Fruit fly (Drosophila melanogaster) whole organism, prepupa: ENCODE data around the gene CG16952.

Experiments
- Blimp-1 ChIP-seq: fragments of 200-800 bp; sonication (Bioruptor generic); optimal IDR thresholded peaks from 3 replicates; lab custom pipeline; 2017; ENCODE audit warnings: missing biosample characterization, missing genetic modification characterization, mild to moderate bottlenecking, moderate library complexity, missing genetic modification reagents
- CG10631 ChIP-seq: fragments of 200-800 bp; sonication (Bioruptor generic); optimal IDR thresholded peaks from 2 replicates; lab custom pipeline; 2016; ENCODE audit warnings: missing biosample characterization, missing genetic modification characterization
- CG10669 ChIP-seq: fragments of 200-800 bp; sonication (Bioruptor generic); optimal IDR thresholded peaks from 3 replicates; lab custom pipeline; 2018; ENCODE audit warnings: missing biosample characterization, mild to moderate bottlenecking, missing genetic modification characterization, moderate library complexity
- CG11294 ChIP-seq: fragments of 200-800 bp; sonication (Bioruptor generic); IDR thresholded peaks from 2 replicates; pipeline ENCODE4 v1.3.6; 2022; ENCODE audit warnings: missing biosample characterization, missing genetic modification characterization
- CG11762 ChIP-seq: fragments of 200-800 bp; sonication (Bioruptor generic); optimal IDR thresholded peaks from 3 replicates; lab custom pipeline; 2016; ENCODE audit warnings: missing biosample characterization, missing genetic modification characterization; ENCODE audit not compliant: insufficient read depth
- CG11902 ChIP-seq: fragments of 200-800 bp; sonication (Bioruptor generic); optimal IDR thresholded peaks from 3 replicates; lab custom pipeline; 2016; ENCODE audit warnings: missing biosample characterization, missing genetic modification characterization
- CG1621 ChIP-seq: fragments of 200-800 bp; sonication (Bioruptor generic); optimal IDR thresholded peaks from 3 replicates; lab custom pipeline; 2018; ENCODE audit warnings: missing biosample characterization, mild to moderate bottlenecking, missing genetic modification characterization
- CG16779 ChIP-seq: fragments of 200-800 bp; sonication (Bioruptor generic); optimal IDR thresholded peaks from 3 replicates; lab custom pipeline; 2017; ENCODE audit warnings: missing biosample characterization, mild to moderate bottlenecking, missing genetic modification characterization
- CG31627 ChIP-seq: fragments of 200-800 bp; sonication (Bioruptor generic); optimal IDR thresholded peaks from 3 replicates; lab custom pipeline; 2016; ENCODE audit warnings: missing biosample characterization, missing genetic modification characterization
- CG32006 ChIP-seq: fragments of 200-800 bp; sonication (Bioruptor generic); optimal IDR thresholded peaks from 3 replicates; lab custom pipeline; 2017; ENCODE audit warnings: missing biosample characterization, mild to moderate bottlenecking, missing genetic modification characterization
- CG34406 ChIP-seq: fragments of 200-800 bp; sonication (Bioruptor generic); optimal IDR thresholded peaks from 3 replicates; lab custom pipeline; 2016; ENCODE audit warnings: missing biosample characterization, missing genetic modification characterization
- CG3919 ChIP-seq: fragments of 200-800 bp; sonication (Bioruptor generic); optimal IDR thresholded peaks from 3 replicates; lab custom pipeline; 2016; ENCODE audit warnings: missing biosample characterization, missing genetic modification characterization
- CG4318 ChIP-seq: fragments of 200-800 bp; sonication (Bioruptor generic); optimal IDR thresholded peaks from 3 replicates; lab custom pipeline; 2017; ENCODE audit warnings: missing biosample characterization, mild to moderate bottlenecking, missing genetic modification characterization
- CG6163 ChIP-seq: fragments of 200-800 bp; sonication (Bioruptor generic); IDR thresholded peaks from 3 replicates; pipeline ENCODE4 v1.3.6; 2022; ENCODE audit warnings: missing biosample characterization, missing genetic modification characterization
- CG6276 ChIP-seq: fragments of 200-800 bp; sonication (Bioruptor generic); optimal IDR thresholded peaks from 2 replicates; lab custom pipeline; 2017; ENCODE audit warnings: missing biosample characterization, mild to moderate bottlenecking, missing genetic modification characterization
- CG6792 ChIP-seq: fragments of 200-800 bp; sonication (Bioruptor generic); optimal IDR thresholded peaks from 3 replicates; lab custom pipeline; 2016; ENCODE audit warnings: missing biosample characterization, missing genetic modification characterization
- CG6854 ChIP-seq: fragments of 200-800 bp; sonication (Bioruptor generic); optimal IDR thresholded peaks from 2 replicates; lab custom pipeline; 2017; ENCODE audit warnings: missing biosample characterization, mild to moderate bottlenecking, missing genetic modification characterization
- CG7368 ChIP-seq: fragments of 200-800 bp; sonication (Bioruptor generic); optimal IDR thresholded peaks from 3 replicates; lab custom pipeline; 2016; ENCODE audit warnings: missing biosample characterization, missing genetic modification characterization
- CG8119 ChIP-seq: fragments of 200-800 bp; sonication (Bioruptor generic); IDR thresholded peaks from 3 replicates; pipeline ENCODE4 v1.3.6; 2022; ENCODE audit warnings: missing biosample characterization, missing genetic modification characterization
- CG8319 ChIP-seq: fragments of 200-800 bp; sonication (Bioruptor generic); optimal IDR thresholded peaks from 3 replicates; lab custom pipeline; 2016; ENCODE audit warnings: missing biosample characterization, missing genetic modification characterization
- CG8632 ChIP-seq: fragments of 200-800 bp; sonication (Bioruptor generic); optimal IDR thresholded peaks from 3 replicates; lab custom pipeline; 2016; ENCODE audit warnings: missing biosample characterization, missing genetic modification characterization
- CG9139 ChIP-seq: fragments of 200-800 bp; sonication (Bioruptor generic); optimal IDR thresholded peaks from 3 replicates; lab custom pipeline; 2017; ENCODE audit warnings: missing biosample characterization, mild to moderate bottlenecking, missing genetic modification characterization
- Eip75B ChIP-seq: fragments of 200-800 bp; sonication (Bioruptor generic); optimal IDR thresholded peaks from 3 replicates; lab custom pipeline; 2016; ENCODE audit warnings: missing biosample characterization, missing genetic modification characterization
- Eip78C ChIP-seq: fragments of 200-800 bp; sonication (Bioruptor generic); peaks from one replicate; lab custom pipeline; 2016; ENCODE audit warnings: missing biosample characterization, missing genetic modification characterization
- Eip93F ChIP-seq: fragments of 200-800 bp; sonication (Bioruptor generic); optimal IDR thresholded peaks from 2 replicates; lab custom pipeline; 2016; ENCODE audit warnings: missing biosample characterization, mild to moderate bottlenecking, missing genetic modification characterization
- Ets21C ChIP-seq: fragments of 200-800 bp; sonication (Bioruptor generic); optimal IDR thresholded peaks from 3 replicates; lab custom pipeline; 2016; ENCODE audit warnings: missing biosample characterization, missing genetic modification characterization
- Gug ChIP-seq: fragments of 200-800 bp; sonication (Bioruptor generic); IDR thresholded peaks from 2 replicates; pipeline ENCODE4 v1.3.6; 2022; ENCODE audit warnings: missing biosample characterization, missing genetic modification characterization
- Hr38 ChIP-seq: sonication (Bioruptor generic); optimal IDR thresholded peaks from 2 replicates; lab custom pipeline; 2016; ENCODE audit warnings: missing biosample characterization, missing genetic modification characterization
- Hr39 ChIP-seq: fragments of 200-800 bp; sonication (Bioruptor generic); optimal IDR thresholded peaks from 2 replicates; lab custom pipeline; 2016; ENCODE audit warnings: missing biosample characterization, missing genetic modification characterization
- Hr4 ChIP-seq: fragments of 200-800 bp; sonication (Bioruptor generic); optimal IDR thresholded peaks from 3 replicates; lab custom pipeline; 2016; ENCODE audit warnings: missing biosample characterization, missing genetic modification characterization
- Lpt ChIP-seq: fragments of 200-800 bp; sonication (Bioruptor generic); optimal IDR thresholded peaks from 3 replicates; lab custom pipeline; 2016; ENCODE audit warnings: missing biosample characterization, missing genetic modification characterization
- Met ChIP-seq: fragments of 200-800 bp; sonication (Bioruptor generic); optimal IDR thresholded peaks from 3 replicates; lab custom pipeline; 2016; ENCODE audit warnings: missing biosample characterization, missing genetic modification characterization
- Smox ChIP-seq: fragments of 200-800 bp; sonication (Bioruptor generic); optimal IDR thresholded peaks from 3 replicates; lab custom pipeline; 2016; ENCODE audit warnings: missing biosample characterization, missing genetic modification characterization
- Sox102F ChIP-seq: fragments of 200-800 bp; sonication (Bioruptor generic); optimal IDR thresholded peaks from 2 replicates; lab custom pipeline; 2016; ENCODE audit warnings: missing biosample characterization, mild to moderate bottlenecking, missing genetic modification characterization
- Sox14 ChIP-seq: fragments of 200-800 bp; sonication (Bioruptor generic); optimal IDR thresholded peaks from 3 replicates; lab custom pipeline; 2016; ENCODE audit warnings: missing biosample characterization, missing genetic modification characterization
- Sox15 ChIP-seq: fragments of 200-800 bp; sonication (Bioruptor generic); optimal IDR thresholded peaks from 3 replicates; lab custom pipeline; 2016; ENCODE audit warnings: missing biosample characterization, missing genetic modification characterization
- achi ChIP-seq: fragments of 200-800 bp; sonication (Bioruptor generic); optimal IDR thresholded peaks from 3 replicates; lab custom pipeline; 2016; ENCODE audit warnings: missing biosample characterization, missing genetic modification characterization
- acj6 ChIP-seq: fragments of 200-800 bp; sonication (Bioruptor generic); optimal IDR thresholded peaks from 3 replicates; lab custom pipeline; 2016; ENCODE audit warnings: missing biosample characterization, missing genetic modification characterization
- cyc ChIP-seq: fragments of 200-800 bp; sonication (Bioruptor generic); optimal IDR thresholded peaks from 3 replicates; lab custom pipeline; 2016; ENCODE audit warnings: missing biosample characterization, missing genetic modification characterization
- dac ChIP-seq: fragments of 200-800 bp; sonication (Bioruptor generic); optimal IDR thresholded peaks from 2 replicates; lab custom pipeline; 2017; ENCODE audit warnings: missing biosample characterization, mild to moderate bottlenecking, missing genetic modification characterization
- esn ChIP-seq: fragments of 200-800 bp; sonication (Bioruptor generic); optimal IDR thresholded peaks from 2 replicates; lab custom pipeline; 2016; ENCODE audit warnings: missing biosample characterization, mild to moderate bottlenecking, missing genetic modification characterization, moderate library complexity
- fd85E ChIP-seq: fragments of 200-800 bp; sonication (Bioruptor generic); optimal IDR thresholded peaks from 3 replicates; lab custom pipeline; 2016; ENCODE audit warnings: missing biosample characterization, missing genetic modification characterization
- fkh ChIP-seq: fragments of 200-800 bp; sonication (Bioruptor generic); optimal IDR thresholded peaks from 3 replicates; lab custom pipeline; 2017; ENCODE audit warnings: missing biosample characterization, mild to moderate bottlenecking, missing genetic modification characterization, moderate library complexity
- lz ChIP-seq: fragments of 200-800 bp; sonication (Bioruptor generic); optimal IDR thresholded peaks from 3 replicates; lab custom pipeline; 2016; ENCODE audit warnings: missing biosample characterization, missing genetic modification characterization
- net ChIP-seq: fragments of 200-800 bp; sonication (Bioruptor generic); optimal IDR thresholded peaks from 3 replicates; lab custom pipeline; 2016; ENCODE audit warnings: missing biosample characterization, missing genetic modification characterization
- salr ChIP-seq, 2 experiments: fragments of 200-800 bp; sonication (Bioruptor generic); optimal IDR thresholded peaks; 3 replicates each; lab custom pipeline; 2016 to 2018; ENCODE audit warnings: missing biosample characterization in 2 of 2, missing genetic modification characterization in 2 of 2, mild to moderate bottlenecking in 1 of 2
- svp ChIP-seq: fragments of 200-800 bp; sonication (Bioruptor generic); peaks from one replicate; lab custom pipeline; 2016; ENCODE audit warnings: missing biosample characterization, missing genetic modification characterization
- vri ChIP-seq: fragments of 200-800 bp; sonication (Bioruptor generic); optimal IDR thresholded peaks from 3 replicates; lab custom pipeline; 2016; ENCODE audit warnings: missing biosample characterization, mild to moderate bottlenecking, missing genetic modification characterization

The CG16952 gene

dm6 chrX:15859387-15859786 lies 10.6 kb upstream of the CG16952 start, which contains the start of gene AlkB:
Gene AlkB, minus strand, starts transcription at chrX:15859487.
- TF ChIP-seq CG6792 (GFP tag; lab: Kevin White, UChicago) (no peak), Blimp-1 (GFP tag; lab: Kevin White, UChicago) (no peak), svp (GFP tag; lab: Kevin White, UChicago) (no peak)

- TF ChIP-seq CG31627 (GFP tag; lab: Kevin White, UChicago): no peak
- TF ChIP-seq CG6163 (GFP tag; lab: Robert Waterston, UW): peak; percentile 34; the same call in 1 of the 3 replicates
These were observed 10.1 kb upstream of the CG16952 start, which contains the start of gene Gbeta13F for dm6 chrX:15859869-15860268. Gene Gbeta13F, plus strand, starts transcription at chrX:15860115.

dm6 chrX:15860479-15860878 lies 9.5 kb upstream of the CG16952 start:
- TF ChIP-seq CG31627 (GFP tag; lab: Kevin White, UChicago) (no peak), Smox (GFP tag; lab: Kevin White, UChicago) (no peak), Gug (GFP tag; lab: Robert Waterston, UW) (peak; percentile 43), CG7368 (GFP tag; lab: Kevin White, UChicago) (peak; percentile 54), cyc (GFP tag; lab: Kevin White, UChicago) (no peak), CG8319 (peak; percentile 10), achi (GFP tag; lab: Kevin White, UChicago) (peak; percentile 36), CG3919 (peak; percentile 42), CG10669 (GFP tag; lab: Kevin White, UChicago) (peak; percentile 53), dac (peak; percentile 40), CG34406 (peak; percentile 44), esn (GFP tag; lab: Kevin White, UChicago) (peak; percentile 15), Met (GFP tag; lab: Kevin White, UChicago) (peak; percentile 21), CG11902 (GFP tag; lab: Kevin White, UChicago) (no peak), fd85E (no peak), Eip75B (GFP tag; lab: Kevin White, UChicago) (peak; percentile 69), Sox14 (GFP tag; lab: Kevin White, UChicago) (peak; percentile 86), CG10631 (no peak), Hr39 (GFP tag; lab: Kevin White, UChicago) (no peak), CG8632 (peak; percentile 36), Hr4 (no peak), Blimp-1 (GFP tag; lab: Kevin White, UChicago) (peak; percentile 29), salr (GFP tag; optimal IDR thresholded peaks at IDR 0.05; lab: Kevin White, UChicago) (peak in 1 of 2 experiments; percentile 45), fkh (GFP tag; lab: Kevin White, UChicago) (peak; percentile 24), CG4318 (GFP tag; lab: Kevin White, UChicago) (no peak), CG9139 (GFP tag; lab: Kevin White, UChicago) (peak; percentile 77), vri (GFP tag; lab: Kevin White, UChicago) (peak; percentile 64), svp (GFP tag; lab: Kevin White, UChicago) (peak; percentile 90), Eip78C (GFP tag; lab: Kevin White, UChicago) (peak; percentile 38), CG11294 (GFP tag; lab: Robert Waterston, UW) (no peak), Sox102F (peak; percentile 33), CG16779 (peak; percentile 70), Ets21C (GFP tag; lab: Kevin White, UChicago) (no peak), CG32006 (peak; percentile 54), CG1621 (tag; lab: Kevin White, UChicago) (peak; percentile 65), CG6276 (GFP tag; lab: Kevin White, UChicago) (peak; percentile 62), CG6854 (GFP tag; lab: Kevin White, UChicago) (peak; percentile 9), CG8119 (no peak), Sox15 (no peak), Hr38 (GFP tag; lab: Kevin White, UChicago) (no peak), Lpt (GFP tag; lab: Kevin White, UChicago) (peak; percentile 67), CG11762 (GFP tag; lab: Kevin White, UChicago) (no peak), lz (GFP tag; lab: Kevin White, UChicago) (peak; percentile 20), net (GFP tag; lab: Kevin White, UChicago) (peak; percentile 38), Eip93F (GFP tag; lab: Kevin White, UChicago) (peak; percentile 48), acj6 (GFP tag; lab: Kevin White, UChicago) (no peak), CG6163 (GFP tag; lab: Robert Waterston, UW) (peak; percentile 84)
